Worm (Caenorhabditis elegans) whole organism, young adult: ENCODE measurements around the gene fbxa-215.
"Not testable (repeated sequence)": the region's sequence is repeated elsewhere in the genome, so short reads cannot be mapped to it uniquely, and the experiment has no call there.

Experiments
- B0019.2 ChIP-seq: fragments of 200-800 bp; sonication (Bioruptor generic); conservative IDR thresholded peaks from 2 replicates; pipeline ENCODE4 v1.3.6; 2022; ENCODE audit warnings: missing genetic modification reagents, missing genetic modification characterization, missing compliant biosample characterization
- B0261.1 ChIP-seq: sonication (generic microtip); optimal IDR thresholded peaks from 2 replicates; lab custom pipeline; 2016; ENCODE audit warnings: mild to moderate bottlenecking, missing genetic modification characterization, moderate library complexity, missing compliant biosample characterization
- C06A6.2 ChIP-seq: fragments of 200-800 bp; sonication (Bioruptor generic); conservative IDR thresholded peaks from 2 replicates; pipeline ENCODE4 v1.3.6; 2022; ENCODE audit warnings: missing genetic modification characterization, missing compliant biosample characterization
- D2030.7 ChIP-seq: fragments of 200-800 bp; sonication (Bioruptor generic); IDR thresholded peaks from 2 replicates; pipeline ENCODE4 v1.3.6; 2022; ENCODE audit warnings: missing genetic modification reagents, missing genetic modification characterization, missing compliant biosample characterization
- F22D6.2 ChIP-seq: sonication (generic microtip); optimal IDR thresholded peaks from 2 replicates; lab custom pipeline; 2016; ENCODE audit warnings: mild to moderate bottlenecking, missing genetic modification characterization, missing compliant biosample characterization
- F23B12.7 ChIP-seq: sonication (generic microtip); optimal IDR thresholded peaks from 2 replicates; lab custom pipeline; 2017; ENCODE audit warnings: missing genetic modification characterization, mild to moderate bottlenecking, missing compliant biosample characterization, antibody characterized with exemption, moderate library complexity; ENCODE audit not compliant: insufficient read depth
- F37B4.10 ChIP-seq: fragments of 200-800 bp; sonication (Bioruptor generic); IDR thresholded peaks from 2 replicates; pipeline ENCODE4 v1.3.6; 2022; ENCODE audit warnings: missing genetic modification characterization, missing compliant biosample characterization
- F57A8.1 ChIP-seq: fragments of 200-800 bp; sonication (Bioruptor generic); optimal IDR thresholded peaks from 2 replicates; lab custom pipeline; 2018; ENCODE audit warnings: mild to moderate bottlenecking, missing genetic modification characterization, moderate library complexity, missing compliant biosample characterization
- T07F8.4 ChIP-seq: sonication (generic microtip); optimal IDR thresholded peaks from 2 replicates; lab custom pipeline; 2016; ENCODE audit warnings: mild to moderate bottlenecking, missing genetic modification characterization, moderate library complexity, missing compliant biosample characterization
- T26A5.8 ChIP-seq: sonication (generic microtip); optimal IDR thresholded peaks from 2 replicates; lab custom pipeline; 2016; ENCODE audit warnings: missing genetic modification characterization, missing compliant biosample characterization
- Y53F4B.3 ChIP-seq: fragments of 200-800 bp; sonication (Bioruptor generic); IDR thresholded peaks from 2 replicates; pipeline ENCODE4 v1.3.6; 2022; ENCODE audit warnings: missing genetic modification reagents, missing genetic modification characterization, missing compliant biosample characterization
- Y95B8A.8 ChIP-seq: fragments of 200-800 bp; sonication (Bioruptor generic); IDR thresholded peaks from 2 replicates; pipeline ENCODE4 v1.3.6; 2022; ENCODE audit warnings: missing genetic modification reagents, missing genetic modification characterization, missing compliant biosample characterization
- akir-1 ChIP-seq: fragments of 200-800 bp; sonication (Bioruptor generic); optimal IDR thresholded peaks from 2 replicates; lab custom pipeline; 2018; ENCODE audit warnings: mild to moderate bottlenecking, missing genetic modification characterization, moderate library complexity, missing compliant biosample characterization
- atf-7 ChIP-seq: sonication (generic microtip); optimal IDR thresholded peaks from 2 replicates; lab custom pipeline; 2017; ENCODE audit warnings: mild to moderate bottlenecking, missing genetic modification characterization, missing compliant biosample characterization
- ccch-3 ChIP-seq: fragments of 200-800 bp; sonication (Bioruptor generic); optimal IDR thresholded peaks from 2 replicates; lab custom pipeline; 2018; ENCODE audit warnings: mild to moderate bottlenecking, missing genetic modification characterization, missing compliant biosample characterization
- cebp-2 ChIP-seq: fragments of 200-800 bp; sonication (Bioruptor generic); IDR thresholded peaks from 2 replicates; pipeline ENCODE4 v1.3.6; 2022; ENCODE audit warnings: missing genetic modification characterization, missing compliant biosample characterization
- ceh-100 ChIP-seq: fragments of 200-800 bp; sonication (Bioruptor generic); IDR thresholded peaks from 2 replicates; pipeline ENCODE4 v1.3.6; 2022; ENCODE audit warnings: missing genetic modification reagents, missing genetic modification characterization, missing compliant biosample characterization
- die-1 ChIP-seq: sonication (generic microtip); optimal IDR thresholded peaks from 2 replicates; lab custom pipeline; 2016; ENCODE audit warnings: missing genotype, mild to moderate bottlenecking, missing genetic modification characterization, missing compliant biosample characterization
- efl-1 ChIP-seq: fragments of 150-350 bp; optimal IDR thresholded peaks from 2 replicates; lab custom pipeline; 2014; ENCODE audit warnings: missing biosample characterization, missing genetic modification reagents, missing genetic modification characterization
- egrh-3 ChIP-seq: fragments of 200-800 bp; sonication (Bioruptor generic); IDR thresholded peaks from 2 replicates; pipeline ENCODE4 v1.3.6; 2022; ENCODE audit warnings: missing genetic modification reagents, missing genetic modification characterization, missing compliant biosample characterization
- hsf-1 ChIP-seq: fragments of 200-800 bp; sonication (Bioruptor generic); IDR thresholded peaks from 2 replicates; pipeline ENCODE4 v1.3.6; 2022; ENCODE audit warnings: missing genetic modification reagents, missing genetic modification characterization, missing compliant biosample characterization
- lin-26 ChIP-seq: fragments of 200-800 bp; sonication (Bioruptor generic); IDR thresholded peaks from 2 replicates; pipeline ENCODE4 v1.3.6; 2022; ENCODE audit warnings: missing genetic modification reagents, missing genetic modification characterization, missing compliant biosample characterization
- lin-40 ChIP-seq: sonication (generic microtip); optimal IDR thresholded peaks from 2 replicates; lab custom pipeline; 2016; ENCODE audit warnings: missing genetic modification characterization, mild to moderate bottlenecking, missing compliant biosample characterization, missing genotype, missing genetic modification reagents
- lir-1 ChIP-seq: fragments of 200-800 bp; sonication (Bioruptor generic); conservative IDR thresholded peaks from 2 replicates; pipeline ENCODE4 v1.3.6; 2022; ENCODE audit warnings: missing genetic modification reagents, missing genetic modification characterization, missing compliant biosample characterization
- madf-10 ChIP-seq: sonication (generic microtip); optimal IDR thresholded peaks from 2 replicates; lab custom pipeline; 2016; ENCODE audit warnings: mild to moderate bottlenecking, missing genetic modification characterization, missing compliant biosample characterization
- mcd-1 ChIP-seq: fragments of 200-800 bp; sonication (Bioruptor generic); IDR thresholded peaks from 2 replicates; pipeline ENCODE4 v1.3.6; 2022; ENCODE audit warnings: missing genetic modification reagents, missing genetic modification characterization, missing compliant biosample characterization
- mes-4 ChIP-seq: sonication (generic microtip); optimal IDR thresholded peaks from 2 replicates; lab custom pipeline; 2016; ENCODE audit warnings: missing genotype, missing genetic modification characterization, missing compliant biosample characterization
- rpc-1 ChIP-seq, 2 experiments: fragments of 150-350 bp in 1 of 2; sonication (generic microtip) in 1 of 2; optimal IDR thresholded peaks; 2 replicates each; lab custom pipeline; 2014 to 2018; ENCODE audit warnings: missing biosample characterization in 1 of 2, missing genetic modification characterization in 1 of 2, missing genetic modification reagents in 1 of 2, missing genotype in 1 of 2
- somi-1 ChIP-seq: fragments of 200-800 bp; sonication (Bioruptor generic); optimal IDR thresholded peaks from 2 replicates; lab custom pipeline; 2018; ENCODE audit warnings: mild to moderate bottlenecking, missing genetic modification characterization, missing compliant biosample characterization
- sptf-2 ChIP-seq: fragments of 200-800 bp; sonication (Bioruptor generic); optimal IDR thresholded peaks from 2 replicates; lab custom pipeline; 2018; ENCODE audit warnings: mild to moderate bottlenecking, missing genetic modification characterization, missing compliant biosample characterization
- tbp1 ChIP-seq: fragments of 200-800 bp; sonication (Bioruptor generic); optimal IDR thresholded peaks from 2 replicates; lab custom pipeline; 2018; ENCODE audit warnings: mild to moderate bottlenecking, missing genetic modification characterization, missing compliant biosample characterization
- ztf-25 ChIP-seq: fragments of 200-800 bp; sonication (Bioruptor generic); IDR thresholded peaks from 2 replicates; pipeline ENCODE4 v1.3.6; 2022; ENCODE audit warnings: missing genetic modification reagents, missing genetic modification characterization, missing compliant biosample characterization

fbxa-215 gene

ce11 chrIV:13651411-13651810, 15.3 kb downstream of the fbxa-215 start, which contains the start of gene C08F11.12:
Gene C08F11.12 (minus strand): TSS chrIV:13651511.
- TF ChIP-seq rpc-1 (optimal IDR thresholded peaks at IDR 0.05; lab: Kevin White, UChicago); rpc-1 (tag; optimal IDR thresholded peaks at IDR 0.05; lab: Kevin White, UChicago); sptf-2; F37B4.10: not testable (repeated sequence)

ce11 chrIV:13650238-13650637, 16.5 kb downstream of the fbxa-215 start, which contains the start of gene C08F11.17:
Gene C08F11.17 (minus strand): TSS chrIV:13650338.
- no peak for TF ChIP-seq F22D6.2 (tag; lab: Kevin White, UChicago)
- TF ChIP-seq tbp1 = no peak
- TF ChIP-seq cebp-2 = no peak
- no peak for TF ChIP-seq F23B12.7 (tag; lab: Kevin White, UChicago)
- no peak for TF ChIP-seq hsf-1 (GFP tag; lab: Robert Waterston, UW)
- no peak for TF ChIP-seq F37B4.10
- TF ChIP-seq ceh-100 (GFP tag; lab: Robert Waterston, UW) = no peak
- TF ChIP-seq Y53F4B.3 (GFP tag; lab: Robert Waterston, UW) = no peak
- no peak for TF ChIP-seq D2030.7 (GFP tag; lab: Robert Waterston, UW)
- no peak for TF ChIP-seq T07F8.4 (tag; lab: Kevin White, UChicago)
- no peak for TF ChIP-seq Y95B8A.8
- no peak for TF ChIP-seq efl-1 (GFP tag; lab: Kevin White, UChicago)

ce11 chrIV:13649126-13649525, 17.6 kb downstream of the fbxa-215 start, which contains the start of gene C08F11.10:
Gene C08F11.10 (minus strand): TSS chrIV:13649226.
- TF ChIP-seq sptf-2 (no peak), somi-1 (no peak), T26A5.8 (no peak), F57A8.1 (GFP tag; lab: Kevin White, UChicago) (no peak), die-1 (tag; lab: Kevin White, UChicago) (no peak), B0019.2 (no peak), egrh-3 (GFP tag; lab: Robert Waterston, UW) (no peak), ccch-3 (GFP tag; lab: Kevin White, UChicago) (no peak), C06A6.2 (GFP tag; lab: Robert Waterston, UW) (no peak)

- TF ChIP-seq atf-7 (no peak), madf-10 (tag; lab: Kevin White, UChicago) (no peak), lin-40 (no peak), lin-26 (GFP tag; lab: Robert Waterston, UW) (no peak), akir-1 (no peak), ceh-100 (GFP tag; lab: Robert Waterston, UW) (no peak), mes-4 (tag; lab: Kevin White, UChicago) (no peak), F23B12.7 (tag; lab: Kevin White, UChicago) (no peak), ztf-25 (no peak), mcd-1 (GFP tag; lab: Robert Waterston, UW) (no peak), lir-1 (GFP tag; lab: Robert Waterston, UW) (no peak), B0261.1 (no peak)
- TF ChIP-seq, all 124 proteins: peak for 0
Measured at ce11 chrIV:13647558-13647957, 19.2 kb downstream of the fbxa-215 start, which contains the start of gene ule-4. Gene ule-4 (minus strand): TSS chrIV:13647658.

ce11 chrIV:13645823-13646222, 20.9 kb downstream of the fbxa-215 start, which contains the start of gene srz-29:
Gene srz-29 (minus strand): TSS chrIV:13645923.
- no peak for TF ChIP-seq T07F8.4 (tag; lab: Kevin White, UChicago)
